Fruit fly (Drosophila melanogaster): Measurements from ENCODE around the gene CG9628.
A peak's percentile ranks its signal among the peaks of the same experiment; 100 is the strongest.

Gene CG9628

dm6 chr3L:14618424-14618823 is 4.2 kb upstream of the CG9628 start:
- TF ChIP-seq CG8632 (GFP tag; optimal IDR thresholded peaks at IDR 0.05) (no peak), salr (GFP tag; optimal IDR thresholded peaks at IDR 0.05) (no peak), dsx (GFP tag; optimal IDR thresholded peaks at IDR 0.05; ENCODE audit: poor library complexity, severe bottlenecking) (no peak), Eip75B (GFP tag; optimal IDR thresholded peaks at IDR 0.05) (no peak), CG15336 (GFP tag; IDR thresholded peaks at IDR 0.05) (no peak), cyc (GFP tag; optimal IDR thresholded peaks at IDR 0.05) (no peak), fkh (GFP tag; optimal IDR thresholded peaks at IDR 0.05) (no peak), esn (GFP tag; optimal IDR thresholded peaks at IDR 0.05) (no peak), acj6 (GFP tag; optimal IDR thresholded peaks at IDR 0.05) (no peak), dac (GFP tag; optimal IDR thresholded peaks at IDR 0.05) (no peak)

- TF ChIP-seq achi (GFP tag; optimal IDR thresholded peaks at IDR 0.05) (no peak), CG3032 (tag; optimal IDR thresholded peaks at IDR 0.05) (no peak), vri (GFP tag; optimal IDR thresholded peaks at IDR 0.05) (peak; percentile 91)
These were observed 3.7 kb upstream of the CG9628 start for dm6 chr3L:14618942-14619341.

- TF ChIP-seq Sox15 (GFP tag; optimal IDR thresholded peaks at IDR 0.05) = no peak
- TF ChIP-seq CG1621 (tag; optimal IDR thresholded peaks at IDR 0.05) = no peak
- TF ChIP-seq Met (GFP tag; optimal IDR thresholded peaks at IDR 0.05) = no peak
- no peak for TF ChIP-seq CG16779 (tag; optimal IDR thresholded peaks at IDR 0.05)
- TF ChIP-seq Eip78C (GFP tag) = peak; percentile 6
- TF ChIP-seq CG34406 (GFP tag; optimal IDR thresholded peaks at IDR 0.05) = no peak
- no peak for TF ChIP-seq CG9139 (GFP tag; optimal IDR thresholded peaks at IDR 0.05)
- TF ChIP-seq CG15336 (GFP tag; IDR thresholded peaks at IDR 0.05) = no peak
These were observed 1.1 kb upstream of the CG9628 start for dm6 chr3L:14621464-14621863.

- TF ChIP-seq net (GFP tag; optimal IDR thresholded peaks at IDR 0.05) (no peak), CG7368 (GFP tag; optimal IDR thresholded peaks at IDR 0.05) (no peak), CG15336 (GFP tag; IDR thresholded peaks at IDR 0.05) (peak; percentile 70; the same call in 1 of the 2 replicates), Gug (GFP tag; IDR thresholded peaks at IDR 0.05) (no peak), CG16779 (tag; optimal IDR thresholded peaks at IDR 0.05) (peak; percentile 9), esn (GFP tag; optimal IDR thresholded peaks at IDR 0.05) (peak; percentile 17), CG6163 (GFP tag; IDR thresholded peaks at IDR 0.05) (peak; percentile 57), cyc (GFP tag; optimal IDR thresholded peaks at IDR 0.05) (no peak), CG32006 (GFP tag; optimal IDR thresholded peaks at IDR 0.05) (no peak), CG8319 (GFP tag; optimal IDR thresholded peaks at IDR 0.05) (no peak), CG10669 (GFP tag; optimal IDR thresholded peaks at IDR 0.05) (no peak), Ets21C (GFP tag; optimal IDR thresholded peaks at IDR 0.05) (no peak), dac (GFP tag; optimal IDR thresholded peaks at IDR 0.05) (peak; percentile 12), Eip75B (GFP tag; optimal IDR thresholded peaks at IDR 0.05) (peak; percentile 84), Eip78C (GFP tag) (peak; percentile 39), CG4318 (GFP tag; optimal IDR thresholded peaks at IDR 0.05) (no peak), fkh (GFP tag; optimal IDR thresholded peaks at IDR 0.05) (peak; percentile 83), eg (GFP tag; IDR thresholded peaks at IDR 0.05) (peak; percentile 66; the same call in 1 of the 3 replicates), CG6792 (GFP tag; optimal IDR thresholded peaks at IDR 0.05) (no peak), Hr4 (GFP tag; optimal IDR thresholded peaks at IDR 0.05) (no peak), CG1621 (tag; optimal IDR thresholded peaks at IDR 0.05) (no peak), CG10631 (GFP tag; optimal IDR thresholded peaks at IDR 0.05) (no peak), CG11294 (GFP tag; IDR thresholded peaks at IDR 0.05) (peak; percentile 6; the same call in 1 of the 2 replicates), dsx (GFP tag; optimal IDR thresholded peaks at IDR 0.05; ENCODE audit: poor library complexity, severe bottlenecking) (peak; percentile 34), CG8632 (GFP tag; optimal IDR thresholded peaks at IDR 0.05) (no peak), CG6854 (GFP tag; optimal IDR thresholded peaks at IDR 0.05) (peak; percentile 21), Met (GFP tag; optimal IDR thresholded peaks at IDR 0.05) (peak; percentile 3), CG11762 (GFP tag; optimal IDR thresholded peaks at IDR 0.05; ENCODE audit: insufficient read depth) (no peak), Smox (GFP tag; optimal IDR thresholded peaks at IDR 0.05) (no peak), CG9139 (GFP tag; optimal IDR thresholded peaks at IDR 0.05) (peak; percentile 26), Sox102F (GFP tag; optimal IDR thresholded peaks at IDR 0.05) (peak; percentile 39), acj6 (GFP tag; optimal IDR thresholded peaks at IDR 0.05) (no peak), Sox15 (GFP tag; optimal IDR thresholded peaks at IDR 0.05) (no peak), CG3032 (tag; optimal IDR thresholded peaks at IDR 0.05) (no peak), vri (GFP tag; optimal IDR thresholded peaks at IDR 0.05) (peak; percentile 42), Hr39 (GFP tag; optimal IDR thresholded peaks at IDR 0.05) (no peak), OdsH (GFP tag; optimal IDR thresholded peaks at IDR 0.05) (no peak), topi (GFP tag; optimal IDR thresholded peaks at IDR 0.05) (no peak), salr (GFP tag; optimal IDR thresholded peaks at IDR 0.05) (no peak)
These were observed 2.1 kb downstream of the CG9628 start for dm6 chr3L:14624425-14625309.

Data from whole organism, prepupa.